Fruit fly (Drosophila melanogaster) whole organism, embryonic: ENCODE data around the gene Nazo.
A peak's percentile ranks its signal among the peaks of the same experiment; 100 is the strongest.

Source experiments
- CG11504 ChIP-seq: fragments of 200-800 bp; sonication (Bioruptor generic); optimal IDR thresholded peaks from 3 replicates; lab custom pipeline; 2019; ENCODE audit warnings: missing biosample characterization, mild to moderate bottlenecking, missing genetic modification characterization, moderate library complexity
- CG1233 ChIP-seq: fragments of 200-800 bp; sonication (Bioruptor generic); optimal IDR thresholded peaks from 4 replicates; lab custom pipeline; 2018; ENCODE audit warnings: missing biosample characterization, mild to moderate bottlenecking, missing genetic modification characterization
- CG17802 ChIP-seq: fragments of 200-800 bp; sonication (Bioruptor generic); optimal IDR thresholded peaks from 2 replicates; lab custom pipeline; 2018; ENCODE audit warnings: missing biosample characterization, mild to moderate bottlenecking, missing genetic modification characterization, moderate library complexity
- CG3407 ChIP-seq: fragments of 200-800 bp; sonication (Bioruptor generic); optimal IDR thresholded peaks from 2 replicates; lab custom pipeline; 2018; ENCODE audit warnings: missing biosample characterization, mild to moderate bottlenecking, missing genetic modification characterization
- CG8290 ChIP-seq, 3 experiments: fragments of 200-800 bp; sonication (Bioruptor generic); optimal IDR thresholded peaks; 2 replicates each; lab custom pipeline; 2016 to 2019; ENCODE audit warnings: missing biosample characterization in 3 of 3, missing genetic modification characterization in 3 of 3, mild to moderate bottlenecking in 2 of 3, moderate library complexity in 1 of 3
- CG9727 ChIP-seq: fragments of 200-800 bp; sonication (Bioruptor generic); optimal IDR thresholded peaks from 3 replicates; lab custom pipeline; 2017; ENCODE audit warnings: missing biosample characterization, mild to moderate bottlenecking, missing genetic modification characterization
- Lhr ChIP-seq: fragments of 200-800 bp; sonication (Bioruptor generic); optimal IDR thresholded peaks from 3 replicates; lab custom pipeline; 2017; ENCODE audit warnings: mild to moderate bottlenecking, missing biosample characterization, missing genetic modification reagents, missing genetic modification characterization
- Neu2 ChIP-seq: fragments of 200-800 bp; sonication (Bioruptor generic); optimal IDR thresholded peaks from 3 replicates; lab custom pipeline; 2016; ENCODE audit warnings: missing biosample characterization, missing genetic modification characterization, borderline replicate concordance
- crol ChIP-seq: fragments of 200-800 bp; sonication (Bioruptor generic); IDR thresholded peaks from 2 replicates; pipeline ENCODE4 v1.3.6; 2022; ENCODE audit warnings: missing biosample characterization, missing genetic modification characterization
- h ChIP-seq: fragments of >200 bp; optimal IDR thresholded peaks from 2 replicates; lab custom pipeline; 2017
- row ChIP-seq: fragments of 200-800 bp; sonication (Bioruptor generic); IDR thresholded peaks from 3 replicates; pipeline ENCODE4 v1.3.6; 2022; ENCODE audit warnings: missing biosample characterization, missing genetic modification characterization

- TF ChIP-seq CG9727 (GFP tag; lab: Kevin White, UChicago) (no peak), crol (GFP tag; lab: Robert Waterston, UW) (no peak), CG3407 (no peak), h (no peak), Neu2 (GFP tag; lab: Kevin White, UChicago) (no peak), row (no peak), CG17802 (tag; lab: Kevin White, UChicago) (no peak), Lhr (GFP tag; lab: Kevin White, UChicago) (no peak), CG11504 (tag; lab: Kevin White, UChicago) (peak; percentile 59), CG8290 (GFP tag; optimal IDR thresholded peaks at IDR 0.05; lab: Kevin White, UChicago) (no peak), CG8290 (tag; optimal IDR thresholded peaks at IDR 0.05; lab: Kevin White, UChicago) (peak in 1 of 2 experiments; percentile 15), CG1233 (GFP tag; lab: Kevin White, UChicago) (no peak)
These were observed 37.4 kb upstream of the Nazo start, which contains the start of gene mtg for dm6 chr3R:8250166-8250733.
